Worm (Caenorhabditis elegans) whole organism, L4 larva: ENCODE data around the gene C25H3.1.

Experiments
- D1046.2 ChIP-seq: fragments of 200-800 bp; sonication (Bioruptor generic); IDR thresholded peaks from 2 replicates; pipeline ENCODE4 v1.3.6; 2022; ENCODE audit warnings: missing genetic modification characterization, missing compliant biosample characterization
- F49E8.2 ChIP-seq: sonication (generic microtip); optimal IDR thresholded peaks from 2 replicates; lab custom pipeline; 2016; ENCODE audit warnings: missing compliant biosample characterization, mild to moderate bottlenecking, missing genetic modification characterization, borderline replicate concordance
- T26A8.4 ChIP-seq: fragments of 200-800 bp; sonication (Bioruptor generic); IDR thresholded peaks from 2 replicates; pipeline ENCODE4 v1.3.6; 2022; ENCODE audit warnings: missing genetic modification characterization, missing compliant biosample characterization
- Y48G9A.11 ChIP-seq: fragments of 200-800 bp; sonication (Bioruptor generic); IDR thresholded peaks from 2 replicates; pipeline ENCODE4 v1.3.6; 2022; ENCODE audit warnings: missing genetic modification reagents, missing genetic modification characterization, missing compliant biosample characterization
- aha-1 ChIP-seq: fragments of 150-350 bp; peaks from one replicate; lab custom pipeline; 2014; ENCODE audit warnings: missing biosample characterization, missing genetic modification characterization
- daf-12 ChIP-seq: fragments of 150-350 bp; optimal IDR thresholded peaks from 2 replicates; lab custom pipeline; 2014; ENCODE audit warnings: missing biosample characterization, missing genetic modification reagents, missing genetic modification characterization
- dmd-6 ChIP-seq: fragments of 200-800 bp; sonication (Bioruptor generic); IDR thresholded peaks from 2 replicates; pipeline ENCODE4 v1.3.6; 2022; ENCODE audit warnings: missing genetic modification reagents, missing genetic modification characterization, missing compliant biosample characterization
- dmd-9 ChIP-seq: fragments of 200-800 bp; sonication (Bioruptor generic); IDR thresholded peaks from 2 replicates; pipeline ENCODE4 v1.3.6; 2022; ENCODE audit warnings: missing genetic modification reagents, missing genetic modification characterization, missing compliant biosample characterization
- dpl-1 ChIP-seq: fragments of 150-350 bp; optimal IDR thresholded peaks from 2 replicates; lab custom pipeline; 2014; ENCODE audit warnings: missing biosample characterization, missing genetic modification reagents, missing genetic modification characterization
- duxl-1 ChIP-seq: sonication (generic microtip); optimal IDR thresholded peaks from 2 replicates; lab custom pipeline; 2016; ENCODE audit warnings: mild to moderate bottlenecking, missing genetic modification characterization, moderate library complexity, missing compliant biosample characterization; ENCODE audit not compliant: poor library complexity
- hif-1 ChIP-seq, 2 experiments: sonication (generic microtip); optimal IDR thresholded peaks; 2 replicates each; lab custom pipeline; 2016 to 2017; ENCODE audit warnings: missing compliant biosample characterization in 2 of 2, missing genetic modification characterization in 2 of 2, missing genetic modification reagents in 2 of 2, missing genotype in 2 of 2, mild to moderate bottlenecking in 1 of 2
- hlh-11 ChIP-seq: fragments of 200-800 bp; sonication (Bioruptor generic); optimal IDR thresholded peaks from 2 replicates; lab custom pipeline; 2018; ENCODE audit warnings: mild to moderate bottlenecking, missing genetic modification characterization, missing compliant biosample characterization
- hmg-1.1 ChIP-seq: fragments of 200-800 bp; sonication (Bioruptor generic); IDR thresholded peaks from 2 replicates; pipeline ENCODE4 v1.3.6; 2022; ENCODE audit warnings: missing genetic modification reagents, missing genetic modification characterization, missing compliant biosample characterization
- lin-13 ChIP-seq: fragments of 150-350 bp; optimal IDR thresholded peaks from 2 replicates; lab custom pipeline; 2014; ENCODE audit warnings: missing biosample characterization, missing genetic modification reagents, missing genetic modification characterization
- lin-29 ChIP-seq: fragments of 200-800 bp; sonication (Bioruptor generic); IDR thresholded peaks from 2 replicates; pipeline ENCODE4 v1.3.6; 2022; ENCODE audit warnings: missing genetic modification reagents, missing genetic modification characterization, missing compliant biosample characterization
- lin-39 ChIP-seq: fragments of 150-350 bp; optimal IDR thresholded peaks from 2 replicates; lab custom pipeline; 2014; ENCODE audit warnings: missing biosample characterization, missing genetic modification reagents, missing genetic modification characterization
- lsy-2 ChIP-seq, 2 experiments: fragments of 150-350 bp in 1 of 2; sonication (generic microtip) in 1 of 2; optimal IDR thresholded peaks; 2 replicates each; lab custom pipeline; 2014 to 2017; ENCODE audit warnings: missing biosample characterization in 2 of 2, missing genetic modification characterization in 2 of 2
- madf-5 ChIP-seq, 2 experiments: fragments of 200-800 bp; sonication (Bioruptor generic); IDR thresholded peaks; 2 replicates each; pipeline ENCODE4 v1.3.6; 2022; ENCODE audit warnings: missing compliant biosample characterization in 2 of 2, missing genetic modification characterization in 2 of 2
- madf-9 ChIP-seq: fragments of 200-800 bp; sonication (Bioruptor generic); conservative IDR thresholded peaks from 2 replicates; pipeline ENCODE4 v1.3.6; 2022; ENCODE audit warnings: missing genetic modification reagents, missing genetic modification characterization, missing compliant biosample characterization
- mep-1 ChIP-seq: fragments of 150-350 bp; sonication (generic microtip); optimal IDR thresholded peaks from 3 replicates; lab custom pipeline; 2014; ENCODE audit warnings: missing biosample characterization, missing genetic modification characterization
- mes-2 ChIP-seq: sonication (generic microtip); optimal IDR thresholded peaks from 2 replicates; lab custom pipeline; 2016; ENCODE audit warnings: missing genotype, mild to moderate bottlenecking, missing genetic modification characterization, missing compliant biosample characterization; ENCODE audit not compliant: poor library complexity, severe bottlenecking
- mxl-3 ChIP-seq: fragments of 200-800 bp; sonication (Bioruptor generic); optimal IDR thresholded peaks from 2 replicates; lab custom pipeline; 2018; ENCODE audit warnings: mild to moderate bottlenecking, missing genetic modification characterization, missing compliant biosample characterization
- nhr-10 ChIP-seq: fragments of 150-350 bp; optimal IDR thresholded peaks from 2 replicates; lab custom pipeline; 2014; ENCODE audit warnings: missing biosample characterization, missing genetic modification characterization
- nhr-102 ChIP-seq: sonication (generic microtip); optimal IDR thresholded peaks from 2 replicates; lab custom pipeline; 2016; ENCODE audit warnings: mild to moderate bottlenecking, missing genetic modification characterization, moderate library complexity, missing compliant biosample characterization
- nhr-237 ChIP-seq: sonication (generic microtip); optimal IDR thresholded peaks from 2 replicates; lab custom pipeline; 2017; ENCODE audit warnings: missing biosample characterization, missing genetic modification characterization
- nhr-41 ChIP-seq: fragments of 200-800 bp; sonication (Bioruptor generic); IDR thresholded peaks from 2 replicates; pipeline ENCODE4 v1.3.6; 2022; ENCODE audit warnings: missing genetic modification reagents, missing genetic modification characterization, missing compliant biosample characterization
- nhr-42 ChIP-seq: fragments of 200-800 bp; sonication (Bioruptor generic); IDR thresholded peaks from 2 replicates; pipeline ENCODE4 v1.3.6; 2022; ENCODE audit warnings: missing genetic modification characterization, missing compliant biosample characterization
- nhr-48 ChIP-seq: sonication (generic microtip); optimal IDR thresholded peaks from 2 replicates; lab custom pipeline; 2016; ENCODE audit warnings: mild to moderate bottlenecking, missing genetic modification characterization, missing compliant biosample characterization
- nhr-6 ChIP-seq: fragments of 150-350 bp; optimal IDR thresholded peaks from 2 replicates; lab custom pipeline; 2014; ENCODE audit warnings: missing biosample characterization, missing genetic modification characterization
- pqm-1 ChIP-seq: sonication (generic microtip); optimal IDR thresholded peaks from 2 replicates; lab custom pipeline; 2017; ENCODE audit warnings: missing biosample characterization, missing genetic modification characterization
- sdz-12 ChIP-seq: fragments of 200-800 bp; sonication (Bioruptor generic); optimal IDR thresholded peaks from 2 replicates; lab custom pipeline; 2018; ENCODE audit warnings: mild to moderate bottlenecking, missing genetic modification characterization, missing compliant biosample characterization
- snpc-1.2 ChIP-seq: fragments of 200-800 bp; sonication (Bioruptor generic); IDR thresholded peaks from 2 replicates; pipeline ENCODE4 v1.3.6; 2022; ENCODE audit warnings: missing genetic modification reagents, missing genetic modification characterization, missing compliant biosample characterization
- spr-1 ChIP-seq: sonication (generic microtip); optimal IDR thresholded peaks from 2 replicates; lab custom pipeline; 2016; ENCODE audit warnings: mild to moderate bottlenecking, missing genetic modification characterization, missing compliant biosample characterization
- tag-97 ChIP-seq: fragments of 200-800 bp; sonication (Bioruptor generic); IDR thresholded peaks from 2 replicates; pipeline ENCODE4 v1.3.6; 2022; ENCODE audit warnings: missing genetic modification characterization, missing compliant biosample characterization
- unc-62 ChIP-seq, 3 experiments: fragments of 150-350 bp in 1 of 3; sonication (generic microtip); optimal IDR thresholded peaks in 2 of 3; peaks in 1 of 3; 1 replicate in 1 of 3; 2 replicates in 2 of 3; lab custom pipeline; 2014 to 2017; ENCODE audit warnings: missing biosample characterization in 3 of 3, missing genetic modification characterization in 3 of 3, missing genetic modification reagents in 3 of 3, missing genotype in 1 of 3
- vab-7 ChIP-seq: fragments of 200-800 bp; sonication (Bioruptor generic); IDR thresholded peaks from 2 replicates; pipeline ENCODE4 v1.3.6; 2022; ENCODE audit warnings: missing genetic modification reagents, missing genetic modification characterization, missing compliant biosample characterization
- zag-1 ChIP-seq: fragments of 150-350 bp; optimal IDR thresholded peaks from 2 replicates; lab custom pipeline; 2014; ENCODE audit warnings: missing biosample characterization, missing genetic modification characterization
- zfp-2 ChIP-seq: sonication (generic microtip); optimal IDR thresholded peaks from 2 replicates; lab custom pipeline; 2016; ENCODE audit warnings: mild to moderate bottlenecking, missing genetic modification characterization, missing compliant biosample characterization
- zip-11 ChIP-seq: fragments of 200-800 bp; sonication (Bioruptor generic); IDR thresholded peaks from 2 replicates; pipeline ENCODE4 v1.3.6; 2022; ENCODE audit warnings: missing genetic modification characterization, missing compliant biosample characterization

C25H3.1 gene

ce11 chrII:5688959-5689358 lies 9.9 kb upstream of the C25H3.1 start, which contains the start of gene C25H3.11 (continued):
- peak in 1 of 2 experiments; percentile 76 for TF ChIP-seq unc-62 (GFP tag; optimal IDR thresholded peaks at IDR 0.05 in 1 of 2; lab: Kevin White, UChicago)
- no peak for TF ChIP-seq unc-62 (tag; optimal IDR thresholded peaks at IDR 0.05; lab: Kevin White, UChicago)
- TF ChIP-seq zag-1 (tag; lab: Kevin White, UChicago): no peak
- no peak for TF ChIP-seq tag-97 (GFP tag; lab: Robert Waterston, UW)
- TF ChIP-seq sdz-12: no peak
- TF ChIP-seq hif-1 (tag; optimal IDR thresholded peaks at IDR 0.05; lab: Kevin White, UChicago): peak in 1 of 2 experiments; percentile 52
- no peak for TF ChIP-seq lin-39 (tag; lab: Kevin White, UChicago)
- no peak for TF ChIP-seq hmg-1.1 (GFP tag; lab: Robert Waterston, UW)
- TF ChIP-seq duxl-1 (tag; lab: Kevin White, UChicago): no peak
- TF ChIP-seq mxl-3: peak; percentile 54
- no peak for TF ChIP-seq madf-5 (GFP tag; IDR thresholded peaks at IDR 0.05; lab: Robert Waterston, UW)

- TF ChIP-seq lsy-2 (tag; optimal IDR thresholded peaks at IDR 0.05; lab: Kevin White, UChicago) (peak in 1 of 2 experiments; percentile 37), T26A8.4 (no peak), nhr-10 (tag; lab: Kevin White, UChicago) (no peak), madf-9 (GFP tag; lab: Robert Waterston, UW) (no peak), unc-62 (GFP tag; optimal IDR thresholded peaks at IDR 0.05 in 1 of 2; lab: Kevin White, UChicago) (peak in 1 of 2 experiments; percentile 15), unc-62 (tag; optimal IDR thresholded peaks at IDR 0.05; lab: Kevin White, UChicago) (no peak), zip-11 (GFP tag; lab: Robert Waterston, UW) (no peak), mes-2 (tag; lab: Kevin White, UChicago) (peak; percentile 50), lin-29 (GFP tag; lab: Robert Waterston, UW) (no peak), nhr-6 (tag; lab: Kevin White, UChicago) (no peak), aha-1 (tag; lab: Kevin White, UChicago) (peak; percentile 75), F49E8.2 (tag; lab: Kevin White, UChicago) (no peak), mep-1 (tag; lab: Kevin White, UChicago) (peak; percentile 5), D1046.2 (GFP tag; lab: Robert Waterston, UW) (no peak), dmd-6 (GFP tag; lab: Robert Waterston, UW) (no peak), nhr-237 (tag; lab: Kevin White, UChicago) (no peak)
These were observed 7.6 kb upstream of the C25H3.1 start, which contains the start of the genes ndub-5 and eif-2D for ce11 chrII:5691216-5691771. Gene ndub-5 (minus strand): TSS chrII:5691353. Gene eif-2D (plus strand): TSS chrII:5691721.

ce11 chrII:5693893-5694292 lies 5.0 kb upstream of the C25H3.1 start, which contains the start of gene C25H3.3:
Gene C25H3.3 (plus strand): TSS chrII:5694193.
- TF ChIP-seq dpl-1 (no peak), nhr-41 (GFP tag; lab: Robert Waterston, UW) (no peak), aha-1 (tag; lab: Kevin White, UChicago) (peak; percentile 77)

DNA sequence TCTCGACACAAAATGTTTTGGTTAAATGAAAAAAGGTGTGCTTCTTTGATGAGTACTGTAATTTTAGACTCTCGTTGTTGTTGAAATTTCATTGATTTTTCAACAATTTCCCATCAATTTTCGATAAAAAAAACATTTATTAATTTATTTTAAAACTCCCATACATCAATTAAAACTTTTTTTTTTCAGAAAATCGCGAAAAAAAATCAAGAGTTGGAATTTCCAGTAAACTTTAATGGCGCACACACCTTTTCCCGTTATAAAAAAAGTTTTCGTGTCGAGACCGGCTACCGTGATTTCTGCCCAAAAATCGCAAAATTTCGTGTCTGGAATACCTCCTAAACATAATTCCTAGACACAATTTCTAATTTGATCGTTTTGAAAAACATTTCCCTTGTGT lies 4.1 kb upstream of the C25H3.1 start, which contains the start of gene C25H3.14:
TSS of gene C25H3.14 (plus strand) at position 301 of the 400 bp plus-strand sequence.
- no peak for TF ChIP-seq dmd-9
- TF ChIP-seq nhr-102 (tag; lab: Kevin White, UChicago): no peak
- no peak for TF ChIP-seq snpc-1.2 (GFP tag; lab: Robert Waterston, UW)
- TF ChIP-seq daf-12 (tag; lab: Kevin White, UChicago): no peak
- no peak for TF ChIP-seq nhr-41 (GFP tag; lab: Robert Waterston, UW)
- no peak for TF ChIP-seq spr-1 (tag; lab: Kevin White, UChicago)
- no peak for TF ChIP-seq zfp-2 (tag; lab: Kevin White, UChicago)
- no peak for TF ChIP-seq pqm-1 (tag; lab: Kevin White, UChicago)
- no peak for TF ChIP-seq Y48G9A.11 (GFP tag; lab: Robert Waterston, UW)
- no peak for TF ChIP-seq T26A8.4
- TF ChIP-seq hlh-11: no peak
- no peak for TF ChIP-seq lin-13 (GFP tag; lab: Kevin White, UChicago)
- no peak for TF ChIP-seq nhr-42 (GFP tag; lab: Robert Waterston, UW)
- no peak for TF ChIP-seq nhr-48
- TF ChIP-seq vab-7 (GFP tag; lab: Robert Waterston, UW): no peak
